Worm (Caenorhabditis elegans): Measurements from ENCODE around the gene ZC487.1.

DNA sequence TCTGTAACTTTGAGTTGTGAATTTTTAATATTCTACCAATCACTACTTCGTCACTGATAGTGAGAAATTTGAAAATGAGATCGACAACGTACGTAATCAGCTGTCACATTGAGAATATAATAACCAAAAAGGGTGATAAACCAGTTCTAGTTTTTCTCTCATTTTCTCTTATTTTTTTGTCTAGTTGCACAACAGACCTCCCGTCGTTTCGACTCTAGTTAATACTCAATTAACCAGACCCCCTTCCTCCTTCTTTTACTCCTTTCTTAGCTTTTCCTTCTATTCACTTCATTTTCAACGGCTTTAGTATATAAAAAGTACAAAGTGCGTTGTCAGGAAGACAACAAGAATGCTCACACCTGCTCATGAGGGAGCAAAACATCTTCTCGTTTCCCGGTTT lies at the start of gene ZC487.1:
- no peak for TF ChIP-seq nhr-76 (tag; optimal IDR thresholded peaks at IDR 0.05)
- no peak for TF ChIP-seq ceh-9 (tag; optimal IDR thresholded peaks at IDR 0.05)
- no peak for TF ChIP-seq elt-3 (tag; optimal IDR thresholded peaks at IDR 0.05)
- no peak for TF ChIP-seq sea-2 (GFP tag; optimal IDR thresholded peaks at IDR 0.05)
- no peak for TF ChIP-seq ztf-11 (tag; optimal IDR thresholded peaks at IDR 0.05)
- no peak for TF ChIP-seq elt-2 (tag; optimal IDR thresholded peaks at IDR 0.05)
- no peak for TF ChIP-seq skn-1 (tag; optimal IDR thresholded peaks at IDR 0.05)
- no peak for TF ChIP-seq egl-27 (tag; optimal IDR thresholded peaks at IDR 0.05)
- TF ChIP-seq nhr-237 (tag; optimal IDR thresholded peaks at IDR 0.05) = no peak
- TF ChIP-seq nhr-77 (tag; optimal IDR thresholded peaks at IDR 0.05) = no peak
- TF ChIP-seq lin-39 (tag; optimal IDR thresholded peaks at IDR 0.05) = no peak
- no peak for TF ChIP-seq egl-5 (tag; optimal IDR thresholded peaks at IDR 0.05)
- TF ChIP-seq ZK546.5 (tag; optimal IDR thresholded peaks at IDR 0.05) = no peak
- no peak for TF ChIP-seq ceh-82 (tag; optimal IDR thresholded peaks at IDR 0.05)
